Worm (Caenorhabditis elegans) whole organism, L1 larva: ENCODE results near the gene srt-34.

Experiments
- ama-1 ChIP-seq: fragments of 150-350 bp; optimal IDR thresholded peaks from 2 replicates; lab custom pipeline; 2014
- ces-1 ChIP-seq: fragments of 150-350 bp; optimal IDR thresholded peaks from 2 replicates; lab custom pipeline; 2014; ENCODE audit warnings: missing biosample characterization, missing genetic modification reagents, missing genetic modification characterization
- fkh-10 ChIP-seq: sonication (generic microtip); optimal IDR thresholded peaks from 2 replicates; lab custom pipeline; 2017; ENCODE audit warnings: missing biosample characterization, missing genetic modification reagents, missing genetic modification characterization
- lin-39 ChIP-seq: fragments of 150-350 bp; optimal IDR thresholded peaks from 2 replicates; lab custom pipeline; 2014; ENCODE audit warnings: missing biosample characterization, missing genetic modification reagents, missing genetic modification characterization
- nhr-12 ChIP-seq: sonication (generic microtip); optimal IDR thresholded peaks from 2 replicates; lab custom pipeline; 2017; ENCODE audit warnings: missing biosample characterization, missing genetic modification characterization
- nhr-28 ChIP-seq: fragments of 150-350 bp; optimal IDR thresholded peaks from 2 replicates; lab custom pipeline; 2014; ENCODE audit warnings: missing biosample characterization, missing genetic modification characterization

DNA sequence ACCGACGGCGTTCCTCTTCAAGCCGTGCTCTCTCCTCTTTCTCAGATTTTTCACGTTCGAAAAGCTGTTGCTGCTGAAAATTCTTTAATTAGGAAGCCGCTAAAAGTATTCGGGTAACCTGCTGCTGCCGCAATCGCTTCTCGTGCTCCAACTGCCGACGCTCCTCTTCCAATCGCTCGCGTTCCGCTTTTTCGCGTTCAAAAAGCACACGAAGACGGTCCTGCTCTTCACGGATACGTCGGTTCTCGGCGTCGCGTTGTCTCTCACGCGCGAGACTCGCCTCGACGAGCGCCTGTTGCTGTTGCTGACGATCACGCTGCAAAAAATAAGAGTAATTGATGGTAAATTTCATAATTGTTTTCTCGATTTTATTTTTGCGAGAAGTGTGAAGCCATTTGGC, 17.3 kb downstream of the srt-34 start:
- no peak for TF ChIP-seq nhr-28 (tag; lab: Kevin White, UChicago)
- TF ChIP-seq nhr-12 (tag; lab: Kevin White, UChicago), result no peak
- TF ChIP-seq ces-1 (GFP tag; lab: Kevin White, UChicago), result no peak
- no peak for TF ChIP-seq lin-39
- TF ChIP-seq fkh-10 (GFP tag; lab: Kevin White, UChicago), result no peak
- no peak for TF ChIP-seq ama-1
